Fruit fly (Drosophila melanogaster): ENCODE measurements around the gene CG3225.

Gene CG3225

DNA sequence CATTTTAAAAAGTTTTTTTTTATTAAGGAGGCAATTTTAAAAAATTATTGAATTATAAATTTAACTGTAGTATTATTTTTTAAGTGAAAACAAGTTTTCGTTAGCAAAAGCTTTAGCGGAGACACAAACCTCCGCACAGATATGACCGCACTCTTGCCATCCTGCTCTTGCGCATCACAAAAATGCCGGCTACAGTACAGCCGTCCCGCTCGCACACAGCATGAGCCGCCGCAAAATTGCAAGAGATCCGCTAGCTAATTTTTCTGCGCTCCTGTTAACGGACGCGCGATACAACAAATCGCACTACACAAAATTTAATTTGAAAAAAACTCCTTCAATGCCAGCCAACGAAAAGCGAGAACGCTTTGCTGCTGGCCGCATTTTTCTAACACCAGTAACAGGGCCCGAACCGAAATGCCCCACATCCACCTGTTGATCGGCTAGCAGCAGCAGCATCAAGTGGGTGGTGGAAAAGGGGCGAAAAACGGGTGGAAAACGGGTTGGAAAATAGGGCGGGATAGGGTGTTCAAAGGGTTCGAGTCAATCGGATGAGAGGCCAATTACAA, 7.9 kb downstream of the CG3225 start (continued):
- TF ChIP-seq Sry-δ (GFP tag; optimal IDR thresholded peaks at IDR 0.05) (no peak), CG8281 (tag; optimal IDR thresholded peaks at IDR 0.05) (no peak), Neu2 (GFP tag; optimal IDR thresholded peaks at IDR 0.05; ENCODE audit: borderline replicate concordance) (no peak), gcm (GFP tag; optimal IDR thresholded peaks at IDR 0.05) (peak; percentile 69), ase (GFP tag; IDR thresholded peaks at IDR 0.05) (no peak), CG10565 (GFP tag; optimal IDR thresholded peaks at IDR 0.05) (no peak), shn (GFP tag; optimal IDR thresholded peaks at IDR 0.05) (peak; percentile 13), dimm (GFP tag; IDR thresholded peaks at IDR 0.05) (no peak), CG12942 (GFP tag; optimal IDR thresholded peaks at IDR 0.05) (peak; percentile 1), CG11723 (GFP tag; optimal IDR thresholded peaks at IDR 0.05) (no peak), D (optimal IDR thresholded peaks at IDR 0.05) (no peak), D (GFP tag; optimal IDR thresholded peaks at IDR 0.05) (no peak), kah (GFP tag; optimal IDR thresholded peaks at IDR 0.05) (peak; percentile 99), Lhr (GFP tag; optimal IDR thresholded peaks at IDR 0.05) (peak; percentile 100), CG17568 (GFP tag; optimal IDR thresholded peaks at IDR 0.05) (no peak), CG6272 (GFP tag; IDR thresholded peaks at IDR 0.05) (no peak), lbe (GFP tag; optimal IDR thresholded peaks at IDR 0.05) (peak; percentile 17), pnt (GFP tag; optimal IDR thresholded peaks at IDR 0.05) (no peak), CG2678 (tag; optimal IDR thresholded peaks at IDR 0.05) (peak; percentile 29), YL-1 (GFP tag; optimal IDR thresholded peaks at IDR 0.05) (peak; percentile 59), Lim3 (GFP tag; IDR thresholded peaks at IDR 0.05) (no peak), sc (optimal IDR thresholded peaks at IDR 0.05) (no peak), sc (GFP tag; optimal IDR thresholded peaks at IDR 0.05) (no peak), corto (GFP tag; optimal IDR thresholded peaks at IDR 0.05) (no peak), Max (GFP tag; optimal IDR thresholded peaks at IDR 0.05) (peak; percentile 64), toy (GFP tag; IDR thresholded peaks at IDR 0.05) (no peak), Ada2b (GFP tag; IDR thresholded peaks at IDR 0.05) (no peak), scrt (GFP tag; optimal IDR thresholded peaks at IDR 0.05) (peak; percentile 99), phol (tag; optimal IDR thresholded peaks at IDR 0.05) (peak; percentile 38), ATbp (GFP tag; optimal IDR thresholded peaks at IDR 0.05) (no peak), CG7271 (tag; optimal IDR thresholded peaks at IDR 0.05) (no peak), CG4730 (GFP tag; IDR thresholded peaks at IDR 0.05) (no peak; the same call in 1 of the 2 replicates), HLHmδ (GFP tag; optimal IDR thresholded peaks at IDR 0.05) (peak; percentile 28), bsh (GFP tag; optimal IDR thresholded peaks at IDR 0.05) (peak in 1 of 2 experiments; percentile 55), HHEX (GFP tag; optimal IDR thresholded peaks at IDR 0.05) (no peak), CG10267 (tag; optimal IDR thresholded peaks at IDR 0.05) (peak; percentile 24), Lpt (GFP tag; optimal IDR thresholded peaks at IDR 0.05) (no peak), peb (GFP tag; IDR thresholded peaks at IDR 0.05) (no peak), CG7372 (GFP tag; IDR thresholded peaks at IDR 0.05) (0 out of 2 replicates have a peak, but pooled peaks have one; percentile 26), insv (GFP tag; optimal IDR thresholded peaks at IDR 0.05) (peak in 1 of 2 experiments; percentile 47), row (GFP tag; IDR thresholded peaks at IDR 0.05) (peak; percentile 72), dpn (GFP tag; optimal IDR thresholded peaks at IDR 0.05) (peak; percentile 8 to 64), CG4707 (GFP tag; optimal IDR thresholded peaks at IDR 0.05) (peak; percentile 20), bowl (GFP tag; IDR thresholded peaks at IDR 0.05) (no peak), Bteb2 (GFP tag; optimal IDR thresholded peaks at IDR 0.05) (peak; percentile 21), CG8359 (GFP tag; optimal IDR thresholded peaks at IDR 0.05; ENCODE audit: borderline replicate concordance) (no peak), hth (optimal IDR thresholded peaks at IDR 0.05) (no peak), exex (tag; optimal IDR thresholded peaks at IDR 0.05) (peak; percentile 14), zf30C (GFP tag; optimal IDR thresholded peaks at IDR 0.05) (peak; percentile 99), chn (GFP tag; optimal IDR thresholded peaks at IDR 0.05) (peak; percentile 85), p53 (GFP tag; optimal IDR thresholded peaks at IDR 0.05) (no peak)

Data from whole organism, embryonic.